Fruit fly (Drosophila melanogaster) whole organism, adult: ENCODE results near the gene CG31832.
A peak's percentile ranks its signal among the peaks of the same experiment; 100 is the strongest.

Experiments used
- CG11617 ChIP-seq: fragments of 200-800 bp; sonication (Bioruptor generic); optimal IDR thresholded peaks from 2 replicates; lab custom pipeline; 2017; ENCODE audit warnings: mild to moderate bottlenecking, missing biosample characterization, missing genetic modification reagents, missing genetic modification characterization
- CG12768 ChIP-seq: fragments of 200-800 bp; sonication (Bioruptor generic); optimal IDR thresholded peaks from 2 replicates; lab custom pipeline; 2017; ENCODE audit warnings: missing biosample characterization, missing genetic modification characterization, mild to moderate bottlenecking, moderate library complexity, missing genetic modification reagents
- CG14711 ChIP-seq: fragments of 200-800 bp; sonication (Bioruptor generic); optimal IDR thresholded peaks from 2 replicates; lab custom pipeline; 2018; ENCODE audit warnings: missing biosample characterization, mild to moderate bottlenecking, missing genetic modification characterization, moderate library complexity
- CG1620 ChIP-seq: fragments of 200-800 bp; sonication (Bioruptor generic); optimal IDR thresholded peaks from 2 replicates; lab custom pipeline; 2016; ENCODE audit warnings: missing biosample characterization, missing genetic modification characterization
- CG33017 ChIP-seq: fragments of 200-800 bp; sonication (Bioruptor generic); optimal IDR thresholded peaks from 2 replicates; lab custom pipeline; 2018; ENCODE audit warnings: missing biosample characterization, mild to moderate bottlenecking, missing genetic modification characterization, moderate library complexity
- CG5204 ChIP-seq: fragments of 200-800 bp; sonication (Bioruptor generic); optimal IDR thresholded peaks from 2 replicates; lab custom pipeline; 2016; ENCODE audit warnings: missing biosample characterization, missing genetic modification characterization
- CG7045 ChIP-seq: fragments of 200-800 bp; sonication (Bioruptor generic); optimal IDR thresholded peaks from 2 replicates; lab custom pipeline; 2017; ENCODE audit warnings: missing biosample characterization, mild to moderate bottlenecking, missing genetic modification characterization
- CG7101 ChIP-seq: fragments of 200-800 bp; sonication (Bioruptor generic); optimal IDR thresholded peaks from 2 replicates; lab custom pipeline; 2018; ENCODE audit warnings: missing biosample characterization, mild to moderate bottlenecking, missing genetic modification characterization, moderate library complexity
- Clk ChIP-seq: fragments of 200-800 bp; sonication (Bioruptor generic); optimal IDR thresholded peaks from 2 replicates; lab custom pipeline; 2017; ENCODE audit warnings: missing biosample characterization, missing genetic modification characterization
- Crg-1 ChIP-seq: fragments of 200-800 bp; sonication (Bioruptor generic); optimal IDR thresholded peaks from 2 replicates; lab custom pipeline; 2016; ENCODE audit warnings: missing biosample characterization, missing genetic modification characterization
- Hr96 ChIP-seq: fragments of 200-800 bp; sonication (Bioruptor generic); optimal IDR thresholded peaks from 2 replicates; lab custom pipeline; 2016; ENCODE audit warnings: missing biosample characterization, missing genetic modification characterization
- Mnt ChIP-seq: fragments of 200-800 bp; sonication (Bioruptor generic); optimal IDR thresholded peaks from 2 replicates; lab custom pipeline; 2016; ENCODE audit warnings: missing biosample characterization, mild to moderate bottlenecking, missing genetic modification characterization
- bab1 ChIP-seq: fragments of 200-800 bp; sonication (Bioruptor generic); optimal IDR thresholded peaks from 3 replicates; lab custom pipeline; 2019; ENCODE audit warnings: missing biosample characterization, mild to moderate bottlenecking, missing genetic modification characterization, moderate library complexity
- cic ChIP-seq: fragments of 200-800 bp; sonication (Bioruptor generic); optimal IDR thresholded peaks from 2 replicates; lab custom pipeline; 2017; ENCODE audit warnings: missing biosample characterization, mild to moderate bottlenecking, missing genetic modification characterization, moderate library complexity
- cnc ChIP-seq, 2 experiments: fragments of >200 bp; optimal IDR thresholded peaks; 2 replicates each; lab custom pipeline; 2017
- kay ChIP-seq: fragments of 200-800 bp; sonication (Bioruptor generic); peaks from one replicate; lab custom pipeline; 2016; ENCODE audit warnings: missing biosample characterization, missing genetic modification characterization, borderline replicate concordance
- ovo ChIP-seq: fragments of 200-800 bp; sonication (Bioruptor generic); optimal IDR thresholded peaks from 2 replicates; lab custom pipeline; 2016; ENCODE audit warnings: missing biosample characterization, missing genetic modification characterization
- pad ChIP-seq: fragments of 200-800 bp; sonication (Bioruptor generic); optimal IDR thresholded peaks from 3 replicates; lab custom pipeline; 2017; ENCODE audit warnings: missing biosample characterization, missing genetic modification characterization, mild to moderate bottlenecking, moderate library complexity, missing genetic modification reagents
- tj ChIP-seq: fragments of 200-800 bp; sonication (Bioruptor generic); optimal IDR thresholded peaks from 3 replicates; lab custom pipeline; 2017; ENCODE audit warnings: missing biosample characterization, mild to moderate bottlenecking, missing genetic modification characterization, moderate library complexity
- toe ChIP-seq: fragments of 200-800 bp; sonication (Bioruptor generic); optimal IDR thresholded peaks from 2 replicates; lab custom pipeline; 2016; ENCODE audit warnings: missing biosample characterization, missing genetic modification characterization

Gene CG31832

DNA sequence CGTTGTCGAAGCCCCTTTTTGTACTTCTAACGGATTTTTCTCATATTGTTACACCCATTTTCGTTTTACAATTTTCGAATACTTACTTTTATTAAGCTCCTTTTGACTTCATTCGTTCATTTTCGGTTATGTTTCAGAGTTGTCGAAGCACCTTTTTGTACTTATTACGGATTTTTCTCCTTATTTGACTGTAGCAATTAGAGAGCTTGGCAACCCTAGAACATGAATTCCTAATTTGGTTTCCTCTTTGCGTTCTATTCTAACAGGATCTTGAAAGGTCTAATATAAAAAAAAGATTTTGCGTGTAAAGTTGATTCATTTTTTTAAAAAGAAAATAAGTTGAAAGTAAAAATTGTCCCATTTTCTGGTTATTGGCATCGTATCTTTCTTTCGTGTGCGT, 30.5 kb upstream of the CG31832 start:
- no peak for TF ChIP-seq CG5204
- peak; percentile 42 for TF ChIP-seq pad (GFP tag; lab: Kevin White, UChicago)
- TF ChIP-seq CG14711 (tag; lab: Kevin White, UChicago) = peak; percentile 91
- no peak for TF ChIP-seq Crg-1 (GFP tag; lab: Kevin White, UChicago)
- peak; percentile 41 for TF ChIP-seq ovo (GFP tag; lab: Kevin White, UChicago)

DNA sequence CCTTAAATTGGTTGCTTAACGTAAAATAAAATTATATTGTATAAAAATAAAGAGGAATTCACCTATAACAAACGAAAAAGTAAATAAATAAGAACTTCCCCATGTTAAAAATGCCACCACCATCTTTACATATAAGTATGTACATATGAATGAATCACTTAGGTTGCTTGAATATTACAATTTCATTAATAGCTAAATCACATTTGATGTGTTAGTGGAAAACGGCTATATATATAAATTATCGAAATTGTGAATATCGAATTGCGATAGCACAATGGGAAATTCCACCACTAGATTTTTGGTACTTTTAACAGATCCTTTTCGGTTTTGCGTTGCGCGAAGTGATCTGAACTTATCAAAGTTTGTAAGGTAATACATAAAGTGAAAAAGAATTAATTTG, 29.8 kb upstream of the CG31832 start, which contains the start of the genes solo and vas:
solo (plus strand) TSS at position 289 of the 400 bp plus-strand sequence.
vas (plus strand) TSS at position 289 of the 400 bp plus-strand sequence.
- no peak for TF ChIP-seq cnc (optimal IDR thresholded peaks at IDR 0.05; lab: Kevin White, UChicago)
- no peak for TF ChIP-seq Hr96 (GFP tag; lab: Kevin White, UChicago)
- TF ChIP-seq kay = peak; percentile 81

DNA sequence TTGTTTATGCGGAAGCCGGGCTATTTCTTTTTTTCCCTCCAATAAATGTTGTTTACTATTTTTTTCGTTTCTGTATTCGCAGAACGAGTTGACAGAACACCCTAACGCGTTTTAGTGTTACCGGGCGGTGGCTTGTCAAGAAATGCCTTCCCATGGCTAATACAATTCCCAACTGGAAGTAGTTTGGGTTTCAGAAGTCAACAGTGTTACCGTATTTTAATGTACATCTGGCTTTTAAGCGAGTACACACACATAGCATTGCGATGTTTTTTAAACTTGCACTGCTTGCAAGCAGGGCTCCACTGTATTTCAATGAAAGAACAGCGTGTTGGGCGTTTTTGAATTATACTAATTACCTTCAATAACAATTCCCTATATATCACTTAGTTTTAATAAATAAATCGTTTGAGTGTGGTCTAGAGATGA, 29.0 kb upstream of the CG31832 start, which contains the start of gene TfIIS:
TfIIS (minus strand) TSS at position 178 of the 426 bp plus-strand sequence.
- TF ChIP-seq Mnt (GFP tag; lab: Kevin White, UChicago) (peak; percentile 10), CG5204 (no peak), bab1 (GFP tag; lab: Kevin White, UChicago) (no peak), CG7101 (tag; lab: Kevin White, UChicago) (no peak), CG11617 (GFP tag; lab: Kevin White, UChicago) (no peak), kay (no peak), CG1620 (no peak)

DNA sequence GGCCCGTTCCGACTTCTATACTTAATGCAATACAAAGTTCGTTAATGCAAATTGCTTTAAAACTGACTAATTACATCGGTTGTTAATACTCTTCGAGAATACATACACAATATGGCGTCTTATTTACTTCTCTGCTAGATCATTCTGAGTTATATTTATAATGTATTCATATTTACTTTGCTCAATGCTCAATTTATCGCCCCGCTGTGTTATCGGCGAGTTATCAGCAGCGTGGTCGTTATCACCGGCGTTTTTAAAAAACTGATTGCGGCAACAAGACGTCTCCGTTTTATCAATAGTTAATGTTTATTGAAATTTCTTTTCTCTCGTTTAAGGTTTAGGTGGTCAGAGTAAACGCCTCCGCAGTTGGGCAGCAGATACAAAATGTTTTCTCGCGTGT, 27.4 kb upstream of the CG31832 start:
- TF ChIP-seq CG1620 (no peak), kay (peak; percentile 74)

DNA sequence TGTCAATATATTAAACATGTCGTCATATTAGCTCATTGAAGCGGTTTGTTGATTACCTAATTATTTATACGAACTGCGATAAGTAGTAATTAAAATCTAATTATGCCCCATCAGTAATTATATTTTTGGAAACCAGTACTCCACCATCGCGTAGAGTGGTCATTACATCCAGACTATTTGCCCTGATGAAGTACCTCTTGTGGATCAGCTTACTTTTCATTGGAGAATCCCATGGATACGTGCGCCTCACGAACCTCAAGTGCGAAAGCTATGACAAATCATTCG, 26.5 kb upstream of the CG31832 start, which contains the start of gene CG33679:
CG33679 (plus strand) TSS at position 186 of the 285 bp plus-strand sequence.
- no peak for TF ChIP-seq cic (GFP tag; lab: Kevin White, UChicago)
- TF ChIP-seq Hr96 (GFP tag; lab: Kevin White, UChicago) = no peak
- no peak for TF ChIP-seq pad (GFP tag; lab: Kevin White, UChicago)
- no peak for TF ChIP-seq Clk
- TF ChIP-seq Crg-1 (GFP tag; lab: Kevin White, UChicago) = no peak
- TF ChIP-seq CG7045 (GFP tag; lab: Kevin White, UChicago) = no peak
- TF ChIP-seq CG11617 (GFP tag; lab: Kevin White, UChicago) = no peak
- TF ChIP-seq toe (GFP tag; lab: Kevin White, UChicago) = no peak
- no peak for TF ChIP-seq Mnt (GFP tag; lab: Kevin White, UChicago)
- TF ChIP-seq CG7101 (tag; lab: Kevin White, UChicago) = no peak
- no peak for TF ChIP-seq CG14711 (tag; lab: Kevin White, UChicago)
- no peak for TF ChIP-seq CG1620
- no peak for TF ChIP-seq kay
- TF ChIP-seq CG5204 = no peak
- no peak for TF ChIP-seq CG12768
- TF ChIP-seq bab1 (GFP tag; lab: Kevin White, UChicago) = no peak
- no peak for TF ChIP-seq ovo (GFP tag; lab: Kevin White, UChicago)
- no peak for TF ChIP-seq CG33017

DNA sequence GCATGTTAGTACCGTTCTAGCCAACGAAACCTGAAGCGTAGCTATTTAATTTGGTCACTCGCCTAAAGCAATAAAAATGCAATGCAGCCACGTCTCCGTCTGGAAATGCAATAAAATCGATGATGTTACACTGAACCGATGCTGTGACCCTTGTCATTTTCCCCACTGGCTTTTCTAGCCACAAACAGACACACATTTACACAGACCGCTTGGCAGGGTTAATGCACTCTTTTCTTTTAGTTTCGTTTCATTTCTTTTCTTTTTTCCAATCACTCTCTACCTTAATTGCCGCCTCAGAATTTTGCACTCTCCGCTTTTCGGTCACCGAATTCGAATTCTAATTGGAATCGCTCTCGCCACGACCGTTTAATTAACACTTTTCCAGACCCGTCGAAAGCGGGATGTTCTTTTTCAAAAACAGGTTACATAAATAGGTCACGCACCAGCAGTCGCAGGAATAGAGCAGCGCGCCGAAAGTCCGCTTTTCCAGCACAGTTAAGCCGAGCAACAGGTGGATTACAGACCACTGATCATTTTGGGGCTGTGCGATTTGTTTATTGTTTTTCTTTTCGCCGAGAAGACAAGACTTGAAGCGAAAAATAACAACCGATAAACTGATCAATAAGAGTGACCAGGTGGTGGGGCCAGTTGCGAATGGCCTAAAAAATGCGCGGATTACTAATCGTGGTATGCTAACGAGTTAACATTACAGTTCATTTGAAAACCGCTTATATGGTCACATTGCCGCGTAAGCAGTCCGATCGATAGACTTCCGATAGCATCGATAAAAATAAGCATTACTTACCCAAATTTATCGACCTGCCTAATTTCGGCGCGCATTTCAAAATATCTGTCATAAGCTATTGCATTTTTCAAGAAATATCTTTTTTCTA, 25.9 kb upstream of the CG31832 start, which contains the start of gene ck:
ck (minus strand) TSS at position 638 of the 893 bp plus-strand sequence.
- no peak for TF ChIP-seq cic (GFP tag; lab: Kevin White, UChicago)
- peak; percentile 1 for TF ChIP-seq pad (GFP tag; lab: Kevin White, UChicago)
- TF ChIP-seq CG14711 (tag; lab: Kevin White, UChicago) = no peak
- TF ChIP-seq CG7045 (GFP tag; lab: Kevin White, UChicago) = no peak
- no peak for TF ChIP-seq ovo (GFP tag; lab: Kevin White, UChicago)
- no peak for TF ChIP-seq cnc (optimal IDR thresholded peaks at IDR 0.05; lab: Kevin White, UChicago)
- peak; percentile 10 for TF ChIP-seq bab1 (GFP tag; lab: Kevin White, UChicago)
- no peak for TF ChIP-seq kay
- no peak for TF ChIP-seq Clk
- TF ChIP-seq Mnt (GFP tag; lab: Kevin White, UChicago) = no peak
- no peak for TF ChIP-seq CG5204
- TF ChIP-seq CG11617 (GFP tag; lab: Kevin White, UChicago) = no peak
- TF ChIP-seq CG33017 = no peak
- TF ChIP-seq CG1620 = no peak

DNA sequence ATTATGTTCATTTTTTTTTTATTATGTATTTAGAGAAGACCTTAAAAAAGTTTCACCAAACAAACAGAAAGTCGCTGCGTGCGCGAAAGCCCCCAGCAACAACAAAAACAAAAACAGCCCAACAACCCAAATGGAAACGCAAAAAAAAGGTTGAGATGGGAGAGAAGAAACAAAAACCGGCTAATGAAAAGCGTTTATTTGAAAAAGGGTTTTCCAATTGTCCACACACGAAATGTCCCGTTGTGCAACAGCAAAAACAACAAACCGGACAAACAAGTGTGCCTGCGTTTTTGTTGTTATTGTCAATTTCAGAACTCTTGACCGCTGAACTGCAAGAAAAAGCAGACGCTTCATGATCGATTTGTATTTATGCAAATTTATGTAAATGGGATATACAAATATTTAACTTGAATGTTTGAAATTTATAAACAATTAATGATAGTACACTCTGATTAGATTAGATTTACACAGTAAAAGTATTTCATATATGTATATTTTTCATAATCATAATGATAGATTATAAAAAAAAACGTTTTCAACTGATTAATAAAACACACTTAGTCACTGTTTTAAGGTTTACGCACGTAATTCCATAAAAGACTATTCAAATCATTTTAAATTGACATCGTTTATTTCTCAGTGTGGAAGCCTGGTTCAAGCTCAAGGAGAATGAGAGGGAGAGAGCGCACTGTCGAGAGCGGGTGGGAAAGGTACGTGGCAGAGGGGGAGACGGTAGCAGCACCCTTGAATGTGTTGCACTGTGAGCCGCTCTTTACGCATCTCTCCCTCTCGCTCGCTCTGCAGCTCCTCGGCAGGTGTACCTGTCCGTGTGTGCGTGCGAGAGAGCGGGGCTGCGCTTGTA, 25.0 kb upstream of the CG31832 start:
- TF ChIP-seq Crg-1 (GFP tag; lab: Kevin White, UChicago) = no peak
- TF ChIP-seq bab1 (GFP tag; lab: Kevin White, UChicago) = peak; percentile 30
- no peak for TF ChIP-seq cnc (optimal IDR thresholded peaks at IDR 0.05; lab: Kevin White, UChicago)
- peak; percentile 66 for TF ChIP-seq kay
- peak; percentile 48 for TF ChIP-seq CG7101 (tag; lab: Kevin White, UChicago)
- no peak for TF ChIP-seq CG5204
- TF ChIP-seq CG14711 (tag; lab: Kevin White, UChicago) = peak; percentile 56
- TF ChIP-seq CG1620 = no peak
- TF ChIP-seq Hr96 (GFP tag; lab: Kevin White, UChicago) = peak; percentile 19
- no peak for TF ChIP-seq CG33017
- TF ChIP-seq Mnt (GFP tag; lab: Kevin White, UChicago) = peak; percentile 30
- peak; percentile 40 for TF ChIP-seq CG11617 (GFP tag; lab: Kevin White, UChicago)
- peak; percentile 54 for TF ChIP-seq CG7045 (GFP tag; lab: Kevin White, UChicago)
- TF ChIP-seq tj (GFP tag; lab: Kevin White, UChicago) = peak; percentile 7
- TF ChIP-seq Clk = no peak
- TF ChIP-seq pad (GFP tag; lab: Kevin White, UChicago) = peak; percentile 91
- peak; percentile 56 for TF ChIP-seq CG12768
- TF ChIP-seq toe (GFP tag; lab: Kevin White, UChicago) = peak; percentile 25
- TF ChIP-seq cic (GFP tag; lab: Kevin White, UChicago) = no peak
- peak; percentile 21 for TF ChIP-seq ovo (GFP tag; lab: Kevin White, UChicago)
